Worm (Caenorhabditis elegans): ENCODE data around the gene T09A5.4.

Gene T09A5.4

DNA sequence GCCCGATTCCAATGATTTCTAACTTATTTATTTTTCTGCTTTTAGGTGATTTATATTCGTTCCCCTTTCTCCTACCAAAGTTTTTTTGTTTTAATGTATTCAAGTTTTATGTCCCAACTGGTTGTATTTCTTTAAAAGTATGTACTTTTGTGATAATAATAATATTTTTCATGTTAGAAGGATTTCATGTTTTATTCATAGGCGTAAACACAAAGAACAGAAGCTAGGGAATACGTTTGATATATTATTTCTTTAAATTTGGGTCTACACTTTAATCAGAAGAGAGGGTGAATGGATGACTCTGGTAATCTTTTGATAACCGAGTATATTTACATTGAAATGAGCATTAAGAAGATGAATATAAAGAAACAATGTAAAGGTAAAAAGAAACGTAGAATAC is 20.1 kb downstream of the T09A5.4 start:
- TF ChIP-seq nfya-1 (tag; optimal IDR thresholded peaks at IDR 0.05) (no peak), nhr-11 (tag; optimal IDR thresholded peaks at IDR 0.05) (peak; percentile 32), npax-4 (tag; optimal IDR thresholded peaks at IDR 0.05) (no peak), ceh-9 (tag; optimal IDR thresholded peaks at IDR 0.05) (no peak)

DNA sequence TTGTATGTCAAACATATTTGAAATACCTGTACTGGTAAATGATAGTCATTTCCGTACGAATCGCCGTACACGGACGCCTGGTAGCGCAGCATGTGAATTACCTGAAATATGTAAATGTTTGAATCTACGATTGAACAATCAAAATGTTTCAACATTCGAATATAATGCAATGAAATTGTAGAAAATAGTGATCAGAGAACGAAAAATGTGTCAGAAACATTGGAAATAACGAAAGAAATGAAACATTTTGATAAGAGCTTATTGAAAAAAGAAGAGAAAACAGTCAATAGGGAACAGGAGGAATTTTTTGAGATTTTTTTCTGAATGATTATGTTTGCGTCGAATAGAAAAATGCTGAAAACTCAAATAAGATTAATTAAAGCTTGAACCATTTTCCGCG is 24.1 kb downstream of the T09A5.4 start, which contains the start of gene ztf-17:
TSS of gene ztf-17 (minus strand) at position 101 of the 400 bp plus-strand sequence.
- TF ChIP-seq ceh-34 (tag; optimal IDR thresholded peaks at IDR 0.05) (no peak), mec-3 (tag; optimal IDR thresholded peaks at IDR 0.05; ENCODE audit: borderline replicate concordance) (no peak)

DNA sequence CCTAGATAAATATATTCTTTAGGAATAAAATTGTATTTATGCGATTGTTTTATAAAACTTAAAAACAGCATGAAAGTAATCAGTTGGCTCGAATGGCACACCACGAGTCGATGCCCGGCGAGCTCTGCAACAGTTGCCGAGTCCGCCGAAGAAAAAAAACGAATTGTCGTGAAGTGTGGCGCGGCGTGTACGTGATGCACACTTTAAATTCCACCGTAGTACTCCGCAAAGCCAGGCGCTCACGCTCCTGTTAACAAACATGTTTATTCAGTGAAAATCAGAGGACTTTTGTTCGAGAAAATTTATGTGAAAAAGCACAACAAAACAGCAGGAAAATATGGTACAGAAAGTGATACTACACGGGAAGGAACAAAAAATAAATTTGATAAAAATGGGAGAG is 24.6 kb downstream of the T09A5.4 start:
- TF ChIP-seq tbx-2 (tag; optimal IDR thresholded peaks at IDR 0.05) (peak; percentile 8), hlh-8 (tag; optimal IDR thresholded peaks at IDR 0.05) (no peak), mec-3 (tag; optimal IDR thresholded peaks at IDR 0.05; ENCODE audit: borderline replicate concordance) (no peak), nfya-1 (tag; optimal IDR thresholded peaks at IDR 0.05) (peak; percentile 24), fkh-6 (tag; optimal IDR thresholded peaks at IDR 0.05) (no peak), sdc-2 (tag; optimal IDR thresholded peaks at IDR 0.05) (no peak), ama-1 (optimal IDR thresholded peaks at IDR 0.05) (no peak), ceh-18 (tag; optimal IDR thresholded peaks at IDR 0.05) (peak; percentile 14), pat-9 (tag; optimal IDR thresholded peaks at IDR 0.05) (no peak), unc-3 (GFP tag; conservative IDR thresholded peaks at IDR 0.05) (no peak), unc-3 (tag; optimal IDR thresholded peaks at IDR 0.05) (no peak), ahr-1 (tag; optimal IDR thresholded peaks at IDR 0.05) (no peak)

DNA sequence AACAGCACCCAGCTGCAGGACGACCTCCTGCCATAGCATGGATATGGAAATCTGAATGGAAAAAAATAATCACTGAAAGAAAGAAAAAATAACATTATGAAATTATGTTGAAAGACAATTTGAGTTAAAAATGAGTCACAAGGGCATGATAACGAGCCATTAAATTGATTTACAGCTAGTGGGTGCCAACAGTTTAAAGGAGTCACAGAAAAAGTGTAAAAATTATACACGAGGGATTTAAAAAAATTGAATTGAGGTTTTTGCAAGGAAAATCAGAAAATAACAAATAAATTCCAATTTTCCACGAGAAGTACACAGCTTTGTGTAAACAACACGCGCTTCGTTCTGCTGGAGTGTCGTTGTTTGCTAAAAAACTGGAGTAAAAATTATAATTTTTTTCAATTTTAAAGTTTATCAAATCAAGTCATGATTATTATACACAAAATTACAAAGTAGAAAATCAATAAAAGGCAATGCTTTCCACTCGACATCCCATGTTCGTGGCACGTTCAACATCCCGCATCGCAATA is 27.9 kb downstream of the T09A5.4 start, which contains the start of gene T01H3.3:
TSS of gene T01H3.3 (minus strand) at position 51 of the 530 bp plus-strand sequence.
- TF ChIP-seq nfya-1 (tag; optimal IDR thresholded peaks at IDR 0.05) (no peak), ceh-30 (tag; optimal IDR thresholded peaks at IDR 0.05) (no peak), ceh-18 (tag; optimal IDR thresholded peaks at IDR 0.05) (no peak), pat-9 (tag; optimal IDR thresholded peaks at IDR 0.05) (no peak), Y22D7AL.16 (tag; optimal IDR thresholded peaks at IDR 0.05) (no peak), unc-86 (tag; optimal IDR thresholded peaks at IDR 0.05) (no peak), ets-4 (tag; optimal IDR thresholded peaks at IDR 0.05) (no peak), unc-42 (tag; optimal IDR thresholded peaks at IDR 0.05) (no peak)

DNA sequence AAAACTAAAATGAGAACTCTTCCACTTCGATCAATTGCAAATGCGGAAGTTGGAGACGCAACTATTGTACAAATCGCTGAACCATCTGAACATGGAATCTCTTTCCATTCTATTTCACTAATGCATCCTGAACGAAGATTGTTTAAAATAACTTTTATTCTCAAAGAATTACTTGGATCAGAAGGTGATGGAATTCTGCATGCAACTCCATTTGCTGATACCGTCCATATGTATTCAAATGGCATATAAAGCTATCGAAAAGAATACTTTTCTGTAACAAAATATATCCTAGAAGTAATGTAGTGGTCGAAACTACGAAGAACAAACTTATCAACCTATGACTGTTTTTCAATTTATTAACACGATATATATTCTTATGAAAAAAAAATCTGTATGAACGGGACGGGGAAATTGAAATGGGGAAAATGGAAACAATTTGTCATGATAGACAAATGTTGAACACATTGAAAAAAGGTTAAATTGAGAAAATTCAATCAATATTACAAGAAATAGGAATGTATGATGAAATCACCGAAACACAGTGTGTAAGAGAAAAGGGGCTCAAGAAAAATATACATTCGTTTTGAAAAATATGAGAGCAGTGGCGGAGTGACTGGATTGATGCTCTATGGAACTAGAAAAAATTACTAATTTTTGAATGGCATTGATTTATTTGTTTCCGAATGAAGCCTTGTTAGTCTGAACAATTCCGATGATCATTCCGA is 31.9 kb downstream of the T09A5.4 start, which contains the start of gene T01H3.2:
TSS of gene T01H3.2 (minus strand) at position 251 of the 725 bp plus-strand sequence.
- no peak for TF ChIP-seq F13H6.1 (tag; optimal IDR thresholded peaks at IDR 0.05)
- no peak for TF ChIP-seq ceh-24 (tag; optimal IDR thresholded peaks at IDR 0.05)
- TF ChIP-seq unc-3 (GFP tag; conservative IDR thresholded peaks at IDR 0.05): no peak
- no peak for TF ChIP-seq unc-3 (tag; optimal IDR thresholded peaks at IDR 0.05)
- no peak for TF ChIP-seq elt-2 (tag; optimal IDR thresholded peaks at IDR 0.05)
- TF ChIP-seq ahr-1 (tag; optimal IDR thresholded peaks at IDR 0.05): no peak
- TF ChIP-seq rnt-1 (tag; optimal IDR thresholded peaks at IDR 0.05): no peak
- no peak for TF ChIP-seq pat-9 (tag; optimal IDR thresholded peaks at IDR 0.05)
- no peak for TF ChIP-seq ama-1 (optimal IDR thresholded peaks at IDR 0.05)
- TF ChIP-seq nhr-232 (tag; optimal IDR thresholded peaks at IDR 0.05): no peak
- TF ChIP-seq ceh-19 (GFP tag; optimal IDR thresholded peaks at IDR 0.05): no peak
- TF ChIP-seq syd-9 (tag; optimal IDR thresholded peaks at IDR 0.05): no peak
- no peak for TF ChIP-seq K09A11.1 (tag; optimal IDR thresholded peaks at IDR 0.05; ENCODE audit: insufficient read depth)

DNA sequence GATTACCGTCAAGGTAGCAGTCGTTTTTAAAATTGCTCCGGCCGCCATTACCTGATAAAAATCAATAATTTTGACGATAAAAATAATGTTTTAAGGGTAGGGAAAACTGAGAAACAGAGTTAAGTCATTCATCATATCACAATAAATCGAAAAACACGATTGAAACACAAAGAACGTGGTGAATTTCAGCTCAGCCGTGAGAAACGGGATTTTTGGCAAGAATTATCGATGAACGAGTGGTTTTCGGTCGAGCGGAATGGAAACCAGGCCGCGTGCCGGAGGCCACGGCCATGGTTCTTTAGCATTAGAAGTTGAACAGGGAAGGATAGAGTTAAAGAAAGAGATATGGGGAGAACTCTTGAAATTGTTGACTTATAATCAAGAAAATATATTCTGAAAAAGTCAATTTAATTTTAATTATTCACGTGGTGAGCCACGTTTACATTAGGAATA is 33.3 kb downstream of the T09A5.4 start, which contains the start of the genes vha-4 and T01H3.5:
TSS of gene vha-4 (minus strand) at position 51 of the 453 bp plus-strand sequence.
TSS of gene T01H3.5 (plus strand) at position 351 of the 453 bp plus-strand sequence.
- TF ChIP-seq ceh-18 (tag; optimal IDR thresholded peaks at IDR 0.05) (no peak), ceh-31 (tag; optimal IDR thresholded peaks at IDR 0.05) (peak; percentile 32), fax-1 (tag; optimal IDR thresholded peaks at IDR 0.05) (no peak), pat-9 (tag; optimal IDR thresholded peaks at IDR 0.05) (no peak), tbx-2 (tag; optimal IDR thresholded peaks at IDR 0.05) (peak; percentile 46), ttx-3 (tag; optimal IDR thresholded peaks at IDR 0.05) (no peak), dmd-4 (tag; optimal IDR thresholded peaks at IDR 0.05; ENCODE audit: borderline replicate concordance) (no peak), unc-55 (GFP tag; optimal IDR thresholded peaks at IDR 0.05) (no peak), lim-6 (tag; optimal IDR thresholded peaks at IDR 0.05) (no peak), dve-1 (tag; optimal IDR thresholded peaks at IDR 0.05) (no peak), ets-4 (tag; optimal IDR thresholded peaks at IDR 0.05) (peak; percentile 27), tbx-7 (tag; optimal IDR thresholded peaks at IDR 0.05) (no peak), eyg-1 (tag; optimal IDR thresholded peaks at IDR 0.05) (no peak), odd-2 (tag; optimal IDR thresholded peaks at IDR 0.05) (no peak), nhr-11 (tag; optimal IDR thresholded peaks at IDR 0.05) (no peak), elt-4 (tag; optimal IDR thresholded peaks at IDR 0.05) (no peak), C08G9.2 (tag; optimal IDR thresholded peaks at IDR 0.05) (peak; percentile 15)
